Fruit fly (Drosophila melanogaster) whole organism, embryonic: ENCODE measurements around the gene Cyp4ac1.

Experiments used
- Antp ChIP-seq: fragments of 200-800 bp; sonication (Bioruptor generic); optimal IDR thresholded peaks from 3 replicates; lab custom pipeline; 2016; ENCODE audit warnings: missing biosample characterization, missing genetic modification characterization
- Atf6 ChIP-seq: fragments of 200-800 bp; sonication (Bioruptor generic); IDR thresholded peaks from 2 replicates; pipeline ENCODE4 v1.3.6; 2022; ENCODE audit warnings: missing biosample characterization, missing genetic modification characterization
- CG10959 ChIP-seq: fragments of 200-800 bp; sonication (Bioruptor generic); IDR thresholded peaks from 2 replicates; pipeline ENCODE4 v1.3.6; 2022; ENCODE audit warnings: missing biosample characterization, missing genetic modification characterization
- CG11398 ChIP-seq: fragments of 200-800 bp; sonication (Bioruptor generic); optimal IDR thresholded peaks from 2 replicates; lab custom pipeline; 2016; ENCODE audit warnings: missing biosample characterization, missing genetic modification characterization
- CG11560 ChIP-seq: fragments of 200-800 bp; sonication (Bioruptor generic); IDR thresholded peaks from 3 replicates; pipeline ENCODE4 v1.3.6; 2022; ENCODE audit warnings: missing biosample characterization, missing genetic modification characterization
- CG12071 ChIP-seq: fragments of 200-800 bp; sonication (Bioruptor generic); optimal IDR thresholded peaks from 3 replicates; lab custom pipeline; 2018; ENCODE audit warnings: missing biosample characterization, mild to moderate bottlenecking, missing genetic modification characterization
- CG12104 ChIP-seq: fragments of 200-800 bp; sonication (Bioruptor generic); optimal IDR thresholded peaks from 3 replicates; lab custom pipeline; 2016; ENCODE audit warnings: missing biosample characterization, missing genetic modification characterization
- CG12391 ChIP-seq: fragments of 200-800 bp; sonication (Bioruptor generic); optimal IDR thresholded peaks from 3 replicates; lab custom pipeline; 2018; ENCODE audit warnings: missing biosample characterization, mild to moderate bottlenecking, missing genetic modification characterization, moderate library complexity
- CG2116 ChIP-seq: fragments of 200-800 bp; sonication (Bioruptor generic); optimal IDR thresholded peaks from 3 replicates; lab custom pipeline; 2018; ENCODE audit warnings: missing biosample characterization, mild to moderate bottlenecking, missing genetic modification characterization
- CG4282 ChIP-seq: fragments of 200-800 bp; sonication (Bioruptor generic); optimal IDR thresholded peaks from 2 replicates; lab custom pipeline; 2016; ENCODE audit warnings: missing biosample characterization, missing genetic modification characterization
- CG43689 ChIP-seq: fragments of 200-800 bp; sonication (Bioruptor generic); IDR thresholded peaks from 2 replicates; pipeline ENCODE4 v1.3.6; 2022; ENCODE audit warnings: missing biosample characterization, missing genetic modification characterization
- CG4820 ChIP-seq: fragments of 200-800 bp; sonication (Bioruptor generic); optimal IDR thresholded peaks from 3 replicates; lab custom pipeline; 2016; ENCODE audit warnings: missing biosample characterization, missing genetic modification characterization
- CG5180 ChIP-seq: fragments of 200-800 bp; sonication (Bioruptor generic); optimal IDR thresholded peaks from 3 replicates; lab custom pipeline; 2017; ENCODE audit warnings: missing biosample characterization, missing genetic modification characterization, mild to moderate bottlenecking, moderate library complexity, missing genetic modification reagents
- CG6654 ChIP-seq: fragments of 200-800 bp; sonication (Bioruptor generic); optimal IDR thresholded peaks from 2 replicates; lab custom pipeline; 2017; ENCODE audit warnings: missing biosample characterization, mild to moderate bottlenecking, missing genetic modification characterization
- CG7786 ChIP-seq: fragments of 200-800 bp; sonication (Bioruptor generic); optimal IDR thresholded peaks from 2 replicates; lab custom pipeline; 2016; ENCODE audit warnings: missing biosample characterization, missing genetic modification characterization
- CG8281 ChIP-seq: fragments of 200-800 bp; sonication (Bioruptor generic); optimal IDR thresholded peaks from 2 replicates; lab custom pipeline; 2018; ENCODE audit warnings: missing biosample characterization, mild to moderate bottlenecking, missing genetic modification characterization, moderate library complexity
- CrebB ChIP-seq: fragments of 200-800 bp; sonication (Bioruptor generic); optimal IDR thresholded peaks from 3 replicates; lab custom pipeline; 2018; ENCODE audit warnings: missing biosample characterization, mild to moderate bottlenecking, missing genetic modification characterization
- D19B ChIP-seq: fragments of 200-800 bp; sonication (Bioruptor generic); optimal IDR thresholded peaks from 2 replicates; lab custom pipeline; 2017; ENCODE audit warnings: missing biosample characterization, mild to moderate bottlenecking, missing genetic modification characterization
- Doc2 ChIP-seq: fragments of 200-800 bp; sonication (Bioruptor generic); IDR thresholded peaks from 2 replicates; pipeline ENCODE4 v1.3.6; 2022; ENCODE audit warnings: missing biosample characterization, missing genetic modification characterization
- E2f1 ChIP-seq: fragments of 200-800 bp; sonication (Bioruptor generic); IDR thresholded peaks from 2 replicates; pipeline ENCODE4 v1.3.6; 2022; ENCODE audit warnings: missing biosample characterization, missing genetic modification characterization
- E2f2 ChIP-seq: fragments of 200-800 bp; sonication (Bioruptor generic); IDR thresholded peaks from 2 replicates; pipeline ENCODE4 v1.3.6; 2022; ENCODE audit warnings: missing biosample characterization, missing genetic modification characterization
- ERR ChIP-seq: fragments of 200-800 bp; sonication (Bioruptor generic); optimal IDR thresholded peaks from 2 replicates; lab custom pipeline; 2016; ENCODE audit warnings: missing biosample characterization, missing genetic modification characterization
- Ets97D ChIP-seq: fragments of 200-800 bp; sonication (Bioruptor generic); optimal IDR thresholded peaks from 3 replicates; lab custom pipeline; 2016; ENCODE audit warnings: missing biosample characterization, missing genetic modification characterization
- HLH3B ChIP-seq: fragments of 200-800 bp; sonication (Bioruptor generic); IDR thresholded peaks from 2 replicates; pipeline ENCODE4 v1.3.6; 2022; ENCODE audit warnings: missing biosample characterization, missing genetic modification characterization
- Hr39 ChIP-seq: fragments of >200 bp; optimal IDR thresholded peaks from 2 replicates; lab custom pipeline; 2017
- Hsf ChIP-seq: fragments of 200-800 bp; sonication (Bioruptor generic); optimal IDR thresholded peaks from 3 replicates; lab custom pipeline; 2016; ENCODE audit warnings: missing biosample characterization, missing genetic modification characterization
- Kr ChIP-seq: fragments of 200-800 bp; sonication (Bioruptor generic); optimal IDR thresholded peaks from 2 replicates; lab custom pipeline; 2017; ENCODE audit warnings: missing biosample characterization, mild to moderate bottlenecking, missing genetic modification characterization
- Lpt ChIP-seq: fragments of >200 bp; optimal IDR thresholded peaks from 2 replicates; lab custom pipeline; 2018; ENCODE audit warnings: missing biosample characterization, missing genetic modification characterization
- Pdp1 ChIP-seq, 2 experiments: fragments of 200-800 bp; sonication (Bioruptor generic); optimal IDR thresholded peaks; 3 replicates each; lab custom pipeline; 2016; ENCODE audit warnings: missing biosample characterization in 2 of 2, missing genetic modification characterization in 2 of 2, mild to moderate bottlenecking in 1 of 2, moderate library complexity in 1 of 2
- Rx ChIP-seq: fragments of 200-800 bp; sonication (Bioruptor generic); IDR thresholded peaks from 2 replicates; pipeline ENCODE4 v1.3.6; 2022; ENCODE audit warnings: missing biosample characterization, missing genetic modification characterization
- ac ChIP-seq: fragments of 200-800 bp; sonication (Bioruptor generic); optimal IDR thresholded peaks from 3 replicates; lab custom pipeline; 2017; ENCODE audit warnings: missing biosample characterization, mild to moderate bottlenecking, missing genetic modification characterization
- gcm2 ChIP-seq: fragments of 200-800 bp; sonication (Bioruptor generic); optimal IDR thresholded peaks from 2 replicates; lab custom pipeline; 2016; ENCODE audit warnings: missing biosample characterization, missing genetic modification characterization
- gfzf ChIP-seq: fragments of 200-800 bp; sonication (Bioruptor generic); optimal IDR thresholded peaks from 2 replicates; lab custom pipeline; 2016; ENCODE audit warnings: missing biosample characterization, mild to moderate bottlenecking, missing genetic modification characterization, moderate library complexity
- gro ChIP-seq: fragments of 200-800 bp; sonication (Bioruptor generic); optimal IDR thresholded peaks from 2 replicates; lab custom pipeline; 2016; ENCODE audit warnings: missing biosample characterization, missing genetic modification characterization
- hbn ChIP-seq: fragments of 200-800 bp; sonication (Bioruptor generic); IDR thresholded peaks from 2 replicates; pipeline ENCODE4 v1.3.6; 2022; ENCODE audit warnings: missing biosample characterization, missing genetic modification characterization; ENCODE audit not compliant: partially characterized antibody
- her ChIP-seq: fragments of 200-800 bp; sonication (Bioruptor generic); optimal IDR thresholded peaks from 2 replicates; lab custom pipeline; 2016; ENCODE audit warnings: missing biosample characterization, missing genetic modification characterization
- hkb ChIP-seq, 2 experiments: fragments of 200-800 bp in 1 of 2; fragments of >200 bp in 1 of 2; sonication (Bioruptor generic) in 1 of 2; IDR thresholded peaks in 1 of 2; optimal IDR thresholded peaks in 1 of 2; 2 replicates each; pipeline versions ENCODE4 v1.3.6 to Lab custom; 2017 to 2022; ENCODE audit warnings: missing biosample characterization in 1 of 2, missing genetic modification characterization in 1 of 2
- inv ChIP-seq: fragments of 200-800 bp; sonication (Bioruptor generic); IDR thresholded peaks from 2 replicates; pipeline ENCODE4 v1.3.6; 2022; ENCODE audit warnings: missing biosample characterization, missing genetic modification characterization; ENCODE audit not compliant: partially characterized antibody
- jigr1 ChIP-seq: fragments of 200-800 bp; sonication (Bioruptor generic); IDR thresholded peaks from 3 replicates; pipeline ENCODE4 v1.3.6; 2022; ENCODE audit warnings: missing biosample characterization, missing genetic modification characterization
- kah ChIP-seq: fragments of 200-800 bp; sonication (Bioruptor generic); optimal IDR thresholded peaks from 2 replicates; lab custom pipeline; 2018; ENCODE audit warnings: missing biosample characterization, mild to moderate bottlenecking, missing genetic modification characterization
- kay ChIP-seq: fragments of 200-800 bp; sonication (Bioruptor generic); optimal IDR thresholded peaks from 2 replicates; lab custom pipeline; 2016; ENCODE audit warnings: missing biosample characterization, missing genetic modification characterization
- pfk ChIP-seq: fragments of 200-800 bp; sonication (Bioruptor generic); optimal IDR thresholded peaks from 2 replicates; lab custom pipeline; 2018; ENCODE audit warnings: missing biosample characterization, mild to moderate bottlenecking, missing genetic modification characterization, moderate library complexity
- phol ChIP-seq: fragments of 200-800 bp; sonication (Bioruptor generic); optimal IDR thresholded peaks from 3 replicates; lab custom pipeline; 2018; ENCODE audit warnings: missing biosample characterization, mild to moderate bottlenecking, missing genetic modification characterization, moderate library complexity
- row ChIP-seq: fragments of 200-800 bp; sonication (Bioruptor generic); IDR thresholded peaks from 3 replicates; pipeline ENCODE4 v1.3.6; 2022; ENCODE audit warnings: missing biosample characterization, missing genetic modification characterization
- sens ChIP-seq: fragments of 200-800 bp; sonication (Bioruptor generic); peaks from one replicate; lab custom pipeline; 2016; ENCODE audit warnings: missing biosample characterization, missing genetic modification characterization
- seq ChIP-seq: fragments of 200-800 bp; sonication (Bioruptor generic); IDR thresholded peaks from 2 replicates; pipeline ENCODE4 v1.3.6; 2022; ENCODE audit warnings: missing biosample characterization, missing genetic modification characterization
- sna ChIP-seq: fragments of 200-800 bp; sonication (Bioruptor generic); IDR thresholded peaks from 2 replicates; pipeline ENCODE4 v1.3.6; 2022; ENCODE audit warnings: missing biosample characterization, missing genetic modification characterization; ENCODE audit not compliant: partially characterized antibody
- tap ChIP-seq: fragments of 200-800 bp; optimal IDR thresholded peaks from 3 replicates; lab custom pipeline; 2019; ENCODE audit warnings: missing biosample characterization, mild to moderate bottlenecking, missing genetic modification characterization, moderate library complexity
- unc-4 ChIP-seq: fragments of 200-800 bp; sonication (Bioruptor generic); IDR thresholded peaks from 2 replicates; pipeline ENCODE4 v1.3.6; 2022; ENCODE audit warnings: missing biosample characterization, missing genetic modification characterization; ENCODE audit not compliant: partially characterized antibody
- wor ChIP-seq: fragments of 200-800 bp; sonication (Bioruptor generic); IDR thresholded peaks from 2 replicates; pipeline ENCODE4 v1.3.6; 2022; ENCODE audit warnings: missing biosample characterization, missing genetic modification characterization

Gene Cyp4ac1

DNA sequence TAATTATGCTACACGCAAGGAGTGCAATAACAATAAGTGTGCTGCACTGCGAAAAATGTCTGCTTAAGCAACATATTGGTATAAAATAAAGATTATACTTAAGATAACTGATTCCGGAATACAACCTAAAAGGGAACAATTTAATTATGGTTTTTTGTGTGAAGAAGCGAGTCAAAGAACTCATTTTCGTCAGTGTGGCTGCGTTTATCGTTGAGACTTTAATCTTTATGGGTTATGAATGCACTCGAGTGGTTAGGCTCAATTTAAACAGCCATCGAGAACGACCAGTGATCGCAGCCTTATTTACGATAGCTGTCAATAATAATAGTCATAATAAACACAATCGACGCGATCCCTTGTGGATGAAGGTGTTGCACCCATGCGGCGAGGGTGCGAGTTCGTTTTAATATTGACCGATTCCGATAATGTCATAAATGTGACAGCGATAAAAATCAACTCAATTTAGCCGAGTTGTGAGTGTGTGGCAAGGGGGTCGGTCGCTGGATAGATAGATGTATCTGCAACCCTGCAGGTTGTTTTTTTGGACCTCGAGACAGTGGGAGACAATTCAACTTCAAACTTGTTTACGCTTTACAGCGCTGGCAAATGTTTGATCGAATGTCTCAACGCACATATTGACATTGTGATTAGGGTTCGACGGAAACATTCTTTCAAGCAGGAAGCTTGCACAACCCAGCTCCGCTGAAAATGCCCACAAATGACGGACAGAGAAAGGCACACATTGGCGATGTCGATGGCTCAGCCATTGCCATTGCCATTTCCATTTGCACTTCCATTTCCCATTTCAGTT lies 7.6 kb upstream of the Cyp4ac1 start (continued):
- TF ChIP-seq pfk = peak; percentile 23
- no peak for TF ChIP-seq unc-4 (GFP tag; lab: Robert Waterston, UW)
- peak; percentile 27 for TF ChIP-seq Hsf
- TF ChIP-seq seq = no peak
- no peak for TF ChIP-seq CG4820 (GFP tag; lab: Kevin White, UChicago)
- peak; percentile 29 for TF ChIP-seq CG6654
- no peak for TF ChIP-seq Hr39 (lab: Kevin White, UChicago)
- no peak for TF ChIP-seq sna (GFP tag; lab: Robert Waterston, UW)
- no peak for TF ChIP-seq gcm2 (GFP tag; lab: Kevin White, UChicago)
- no peak for TF ChIP-seq CG7786
- no peak for TF ChIP-seq Ets97D
- TF ChIP-seq jigr1 (GFP tag; lab: Robert Waterston, UW) = no peak
- TF ChIP-seq kah = no peak
- TF ChIP-seq Lpt = no peak
- TF ChIP-seq gfzf (GFP tag; lab: Kevin White, UChicago) = no peak
- TF ChIP-seq CG8281 = peak; percentile 39
- TF ChIP-seq CG10959 (GFP tag; lab: Robert Waterston, UW) = peak; percentile 48; the same call in 1 of the 2 replicates
- no peak; the same call in 1 of the 2 replicates for TF ChIP-seq E2f1 (GFP tag; lab: Robert Waterston, UW)
- no peak for TF ChIP-seq inv
- TF ChIP-seq row (GFP tag; lab: Robert Waterston, UW) = peak; percentile 68
- TF ChIP-seq Kr (GFP tag; lab: Kevin White, UChicago) = peak; percentile 83
- peak; percentile 44 for TF ChIP-seq CG11398
- no peak for TF ChIP-seq ERR
- TF ChIP-seq ac (GFP tag; lab: Kevin White, UChicago) = peak; percentile 75
- TF ChIP-seq Rx (GFP tag; lab: Robert Waterston, UW) = no peak
- no peak for TF ChIP-seq wor (GFP tag; lab: Robert Waterston, UW)
- TF ChIP-seq Pdp1 (GFP tag; optimal IDR thresholded peaks at IDR 0.05; lab: Kevin White, UChicago) = peak; percentile 18 to 55
- peak; percentile 44; the same call in 1 of the 2 replicates for TF ChIP-seq HLH3B (GFP tag; lab: Robert Waterston, UW)
- TF ChIP-seq CG12104 (GFP tag; lab: Kevin White, UChicago) = no peak
- TF ChIP-seq Doc2 (GFP tag; lab: Robert Waterston, UW) = no peak
- no peak for TF ChIP-seq Atf6 (GFP tag; lab: Robert Waterston, UW)
- no peak for TF ChIP-seq CG12071 (GFP tag; lab: Kevin White, UChicago)
- no peak for TF ChIP-seq hbn (GFP tag; lab: Robert Waterston, UW)
- no peak for TF ChIP-seq her
- TF ChIP-seq CG43689 (GFP tag; lab: Robert Waterston, UW) = no peak
- TF ChIP-seq gro (GFP tag; lab: Kevin White, UChicago) = no peak
- peak; percentile 23 for TF ChIP-seq tap
- peak; percentile 33 for TF ChIP-seq CrebB (tag; lab: Kevin White, UChicago)
- no peak for TF ChIP-seq CG11560 (tag; lab: Robert Waterston, UW)
- TF ChIP-seq phol (tag; lab: Kevin White, UChicago) = peak; percentile 33
- TF ChIP-seq CG4282 (GFP tag; lab: Kevin White, UChicago) = no peak
- peak; percentile 39 for TF ChIP-seq CG12391
- peak; percentile 92 for TF ChIP-seq sens
- TF ChIP-seq D19B (GFP tag; lab: Kevin White, UChicago) = no peak
- TF ChIP-seq CG5180 (GFP tag; lab: Kevin White, UChicago) = peak; percentile 56
- TF ChIP-seq CG2116 (GFP tag; lab: Kevin White, UChicago) = peak; percentile 43
- TF ChIP-seq Antp = no peak
- TF ChIP-seq kay (GFP tag; lab: Kevin White, UChicago) = no peak
- TF ChIP-seq hkb (optimal IDR thresholded peaks at IDR 0.05; lab: Kevin White, UChicago) = no peak
- peak; percentile 62 for TF ChIP-seq hkb (GFP tag; IDR thresholded peaks at IDR 0.05; lab: Robert Waterston, UW)
- 0 out of 2 replicates have a peak, but pooled peaks have one; percentile 14 for TF ChIP-seq E2f2 (GFP tag; lab: Robert Waterston, UW)
